Worm (Caenorhabditis elegans) whole organism, young adult: ENCODE data around the gene ZC190.10.

Experiments
- C06A6.2 ChIP-seq: fragments of 200-800 bp; sonication (Bioruptor generic); conservative IDR thresholded peaks from 2 replicates; pipeline ENCODE4 v1.3.6; 2022; ENCODE audit warnings: missing genetic modification characterization, missing compliant biosample characterization
- F55B11.4 ChIP-seq: sonication (generic microtip); optimal IDR thresholded peaks from 2 replicates; lab custom pipeline; 2016; ENCODE audit warnings: missing compliant biosample characterization, missing genetic modification characterization, borderline replicate concordance; ENCODE audit not compliant: insufficient read depth
- K12H6.12 ChIP-seq: fragments of 200-800 bp; sonication (Bioruptor generic); optimal IDR thresholded peaks from 2 replicates; lab custom pipeline; 2018; ENCODE audit warnings: mild to moderate bottlenecking, missing genetic modification characterization, missing compliant biosample characterization
- ets-4 ChIP-seq: fragments of 200-800 bp; sonication (Bioruptor generic); optimal IDR thresholded peaks from 2 replicates; lab custom pipeline; 2018; ENCODE audit warnings: mild to moderate bottlenecking, missing genetic modification characterization, missing compliant biosample characterization
- nfya-2 ChIP-seq: fragments of 200-800 bp; sonication (Bioruptor generic); IDR thresholded peaks from 2 replicates; pipeline ENCODE4 v1.3.6; 2022; ENCODE audit warnings: missing genetic modification reagents, missing genetic modification characterization, missing compliant biosample characterization
- snpc-4 ChIP-seq, 5 experiments: fragments of 150-350 bp in 1 of 5; sonication (generic microtip) in 4 of 5; optimal IDR thresholded peaks; 2 replicates each; lab custom pipeline; 2014 to 2018; ENCODE audit warnings: missing genetic modification characterization in 5 of 5, missing biosample characterization in 3 of 5, antibody characterized with exemption in 2 of 5, mild to moderate bottlenecking in 2 of 5, missing compliant biosample characterization in 2 of 5, missing genotype in 2 of 5, moderate library complexity in 2 of 5, missing genetic modification reagents in 1 of 5

- TF ChIP-seq F55B11.4 (no peak), C06A6.2 (GFP tag; lab: Robert Waterston, UW) (no peak), ets-4 (GFP tag; lab: Kevin White, UChicago) (no peak), snpc-4 (GFP tag; optimal IDR thresholded peaks at IDR 0.05; lab: Kevin White, UChicago) (no peak), snpc-4 (tag; optimal IDR thresholded peaks at IDR 0.05; lab: Kevin White, UChicago) (no peak), K12H6.12 (tag; lab: Kevin White, UChicago) (no peak), nfya-2 (no peak)
Observed at ce11 chrV:8739136-8739535, 43.0 kb upstream of the ZC190.10 start, which contains the start of gene ZC196.2.
